Fruit fly (Drosophila melanogaster) whole organism, wandering third instar larva: ENCODE data around the gene CG1024.

Source experiments
- Abd-B ChIP-seq: fragments of >200 bp; optimal IDR thresholded peaks from 2 replicates; lab custom pipeline; 2017; ENCODE audit warnings: missing biosample characterization, missing genetic modification characterization
- CG32264 ChIP-seq: fragments of 200-800 bp; sonication (Bioruptor generic); optimal IDR thresholded peaks from 2 replicates; lab custom pipeline; 2016; ENCODE audit warnings: missing biosample characterization, missing genetic modification characterization
- CrebA ChIP-seq: fragments of 200-800 bp; sonication (Bioruptor generic); optimal IDR thresholded peaks from 2 replicates; lab custom pipeline; 2016; ENCODE audit warnings: missing biosample characterization, mild to moderate bottlenecking, missing genetic modification characterization, borderline replicate concordance
- Dfd ChIP-seq: fragments of >200 bp; optimal IDR thresholded peaks from 2 replicates; lab custom pipeline; 2017; ENCODE audit warnings: missing biosample characterization, missing genetic modification characterization
- Dif ChIP-seq: fragments of 200-275, 200-300 bp; sonication (Bioruptor generic); optimal IDR thresholded peaks from 2 replicates; lab custom pipeline; 2018; ENCODE audit warnings: missing biosample characterization, missing genetic modification characterization; ENCODE audit not compliant: partially characterized antibody
- GATAd ChIP-seq: sonication (Bioruptor generic); optimal IDR thresholded peaks from 2 replicates; lab custom pipeline; 2016; ENCODE audit warnings: missing biosample characterization, missing genetic modification characterization
- HLH106 ChIP-seq: fragments of 200-800 bp; optimal IDR thresholded peaks from 3 replicates; lab custom pipeline; 2019; ENCODE audit warnings: missing biosample characterization, mild to moderate bottlenecking, missing genetic modification characterization, moderate library complexity
- Hnf4 ChIP-seq: fragments of 200-800 bp; sonication (Bioruptor generic); optimal IDR thresholded peaks from 2 replicates; lab custom pipeline; 2016; ENCODE audit warnings: missing biosample characterization, mild to moderate bottlenecking, missing genetic modification characterization
- Hr78 ChIP-seq: fragments of >200 bp; optimal IDR thresholded peaks from 2 replicates; lab custom pipeline; 2017; ENCODE audit warnings: missing biosample characterization, missing genetic modification characterization
- Hr83 ChIP-seq: fragments of 200-300 bp; sonication (Bioruptor generic); optimal IDR thresholded peaks from 2 replicates; lab custom pipeline; 2016; ENCODE audit warnings: missing biosample characterization, mild to moderate bottlenecking, missing genetic modification characterization, moderate library complexity; ENCODE audit not compliant: poor library complexity, severe bottlenecking
- Jra ChIP-seq: sonication (Bioruptor generic); optimal IDR thresholded peaks from 2 replicates; lab custom pipeline; 2016; ENCODE audit warnings: missing biosample characterization, missing genetic modification characterization
- Mio ChIP-seq: sonication (Bioruptor generic); optimal IDR thresholded peaks from 2 replicates; lab custom pipeline; 2016; ENCODE audit warnings: missing biosample characterization, missing genetic modification characterization
- N ChIP-seq: fragments of >200 bp; optimal IDR thresholded peaks from 2 replicates; lab custom pipeline; 2018; ENCODE audit warnings: missing biosample characterization, missing external identifiers, missing genetic modification characterization
- OdsH ChIP-seq: fragments of 200-800 bp; sonication (Bioruptor generic); optimal IDR thresholded peaks from 2 replicates; lab custom pipeline; 2016; ENCODE audit warnings: missing biosample characterization, mild to moderate bottlenecking, missing genetic modification characterization
- Sp1 ChIP-seq: fragments of 200-800 bp; sonication (Bioruptor generic); optimal IDR thresholded peaks from 3 replicates; lab custom pipeline; 2019; ENCODE audit warnings: missing biosample characterization, mild to moderate bottlenecking, missing genetic modification characterization, moderate library complexity
- br ChIP-seq: fragments of 200-800 bp; sonication (Bioruptor generic); optimal IDR thresholded peaks from 2 replicates; lab custom pipeline; 2016; ENCODE audit warnings: missing biosample characterization, missing genetic modification characterization
- brk ChIP-seq: fragments of 200-800 bp; sonication (Bioruptor generic); optimal IDR thresholded peaks from 2 replicates; lab custom pipeline; 2016; ENCODE audit warnings: missing biosample characterization, mild to moderate bottlenecking, missing genetic modification characterization
- dl ChIP-seq, 2 experiments: fragments of 175-275, 200-275 bp in 1 of 2; fragments of 200-275 bp in 1 of 2; sonication (Bioruptor generic); optimal IDR thresholded peaks; lab custom pipeline; 2018; ENCODE audit warnings: mild to moderate bottlenecking in 2 of 2, missing biosample characterization in 2 of 2, missing genetic modification characterization in 2 of 2, moderate library complexity in 2 of 2; ENCODE audit not compliant: partially characterized antibody in 2 of 2, insufficient read depth in 1 of 2
- dmrt93B ChIP-seq: fragments of 200-800 bp; sonication (Bioruptor generic); optimal IDR thresholded peaks from 2 replicates; lab custom pipeline; 2018; ENCODE audit warnings: missing biosample characterization, mild to moderate bottlenecking, missing genetic modification characterization
- dsf ChIP-seq: sonication (Bioruptor generic); optimal IDR thresholded peaks from 2 replicates; lab custom pipeline; 2016; ENCODE audit warnings: missing biosample characterization, missing genetic modification characterization, borderline replicate concordance
- ey ChIP-seq: fragments of 200-800 bp; sonication (Bioruptor generic); optimal IDR thresholded peaks from 2 replicates; lab custom pipeline; 2016; ENCODE audit warnings: missing biosample characterization, missing genetic modification characterization
- foxo ChIP-seq, 2 experiments: fragments of 200-800 bp; sonication (Bioruptor generic); optimal IDR thresholded peaks; 2 replicates in 1 of 2; 3 replicates in 1 of 2; lab custom pipeline; 2016 to 2017; ENCODE audit warnings: missing biosample characterization in 2 of 2, missing genetic modification characterization in 2 of 2
- fru ChIP-seq: fragments of 200-800 bp; sonication (Bioruptor generic); optimal IDR thresholded peaks from 3 replicates; lab custom pipeline; 2016; ENCODE audit warnings: missing biosample characterization, mild to moderate bottlenecking, missing genetic modification characterization
- h ChIP-seq: fragments of 200-800 bp; sonication (Bioruptor generic); optimal IDR thresholded peaks from 3 replicates; lab custom pipeline; 2016; ENCODE audit warnings: missing biosample characterization, mild to moderate bottlenecking, missing genetic modification characterization
- jim ChIP-seq: fragments of 175-275, 200-325 bp; sonication (Bioruptor generic); optimal IDR thresholded peaks from 2 replicates; lab custom pipeline; 2016; ENCODE audit warnings: missing biosample characterization, mild to moderate bottlenecking, missing genetic modification characterization
- lola ChIP-seq: fragments of >200 bp; optimal IDR thresholded peaks from 2 replicates; lab custom pipeline; 2017; ENCODE audit warnings: missing biosample characterization, missing genetic modification characterization
- psq ChIP-seq: fragments of 200-800 bp; sonication (Bioruptor generic); optimal IDR thresholded peaks from 3 replicates; lab custom pipeline; 2017; ENCODE audit warnings: missing biosample characterization, mild to moderate bottlenecking, missing genetic modification characterization, moderate library complexity
- rgr ChIP-seq: fragments of 200-800 bp; sonication (Bioruptor generic); optimal IDR thresholded peaks from 3 replicates; lab custom pipeline; 2016; ENCODE audit warnings: missing biosample characterization, mild to moderate bottlenecking, missing genetic modification characterization
- sage ChIP-seq: fragments of 200-800 bp; sonication (Bioruptor generic); optimal IDR thresholded peaks from 2 replicates; lab custom pipeline; 2016; ENCODE audit warnings: missing biosample characterization, mild to moderate bottlenecking, missing genetic modification characterization
- sv ChIP-seq: fragments of 200-800 bp; sonication (Bioruptor generic); optimal IDR thresholded peaks from 3 replicates; lab custom pipeline; 2016; ENCODE audit warnings: missing biosample characterization, missing genetic modification characterization
- tai ChIP-seq: sonication (Bioruptor generic); optimal IDR thresholded peaks from 2 replicates; lab custom pipeline; 2016; ENCODE audit warnings: missing biosample characterization, missing genetic modification characterization
- usp ChIP-seq: fragments of >200 bp; optimal IDR thresholded peaks from 2 replicates; lab custom pipeline; 2017; ENCODE audit warnings: missing biosample characterization, missing genetic modification characterization
- woc ChIP-seq: sonication (Bioruptor generic); optimal IDR thresholded peaks from 2 replicates; lab custom pipeline; 2016; ENCODE audit warnings: missing biosample characterization, mild to moderate bottlenecking, missing genetic modification characterization

The CG1024 gene

dm6 chr3R:6380129-6380528, at the start of gene CG1024, which contains the start of gene TfIIFalpha:
TSS of gene CG1024 (minus strand) at chr3R:6380328.
TSS of gene TfIIFalpha (plus strand) at chr3R:6380467.
- TF ChIP-seq HLH106 (tag; lab: Kevin White, UChicago) (peak; percentile 22), tai (GFP tag; lab: Kevin White, UChicago) (no peak), h (GFP tag; lab: Kevin White, UChicago) (peak; percentile 24), dsf (GFP tag; lab: Kevin White, UChicago) (peak; percentile 27), rgr (GFP tag; lab: Kevin White, UChicago) (peak; percentile 6), woc (no peak), ey (GFP tag; lab: Kevin White, UChicago) (peak; percentile 12), Dif (GFP tag; lab: Kevin White, UChicago) (no peak)

dm6 chr3R:6429706-6430105, 49.6 kb upstream of the CG1024 start:
- TF ChIP-seq foxo (GFP tag; optimal IDR thresholded peaks at IDR 0.05; lab: Kevin White, UChicago) (no peak), Hnf4 (GFP tag; lab: Kevin White, UChicago) (no peak), CrebA (no peak), Dfd (no peak), woc (no peak), HLH106 (tag; lab: Kevin White, UChicago) (no peak)

- no peak for TF ChIP-seq jim (GFP tag; lab: Kevin White, UChicago)
- TF ChIP-seq N: no peak
- TF ChIP-seq CrebA: no peak
- no peak for TF ChIP-seq woc
- no peak for TF ChIP-seq rgr (GFP tag; lab: Kevin White, UChicago)
- TF ChIP-seq, all 38 proteins: peak for 0
Measured at dm6 chr3R:6428935-6429334, 48.8 kb upstream of the CG1024 start.

dm6 chr3R:6427619-6428378, 47.7 kb upstream of the CG1024 start:
- TF ChIP-seq usp (GFP tag; lab: Kevin White, UChicago) (no peak), OdsH (GFP tag; lab: Kevin White, UChicago) (peak; percentile 28), CrebA (no peak), fru (GFP tag; lab: Kevin White, UChicago) (peak; percentile 66), tai (GFP tag; lab: Kevin White, UChicago) (no peak), sv (peak; percentile 26), rgr (GFP tag; lab: Kevin White, UChicago) (peak; percentile 62), br (GFP tag; lab: Kevin White, UChicago) (peak; percentile 8), brk (peak; percentile 5), woc (peak; percentile 33), HLH106 (tag; lab: Kevin White, UChicago) (peak; percentile 42), Sp1 (peak; percentile 49), h (GFP tag; lab: Kevin White, UChicago) (peak; percentile 71), Jra (no peak), ey (GFP tag; lab: Kevin White, UChicago) (peak; percentile 43), Hnf4 (GFP tag; lab: Kevin White, UChicago) (peak; percentile 45), foxo (GFP tag; optimal IDR thresholded peaks at IDR 0.05; lab: Kevin White, UChicago) (peak in 1 of 2 experiments; percentile 56), psq (GFP tag; lab: Kevin White, UChicago) (peak; percentile 27)

- no peak for TF ChIP-seq ey (GFP tag; lab: Kevin White, UChicago)
- TF ChIP-seq Mio (GFP tag; lab: Kevin White, UChicago): no peak
- TF ChIP-seq dl (GFP tag; optimal IDR thresholded peaks at IDR 0.05; lab: Kevin White, UChicago; ENCODE audit: insufficient read depth in 1 of 2, partially characterized antibody in 2 of 2): no peak
- TF ChIP-seq N: no peak
- TF ChIP-seq CG32264 (GFP tag; lab: Kevin White, UChicago): peak; percentile 1
- no peak for TF ChIP-seq lola (GFP tag; lab: Kevin White, UChicago)
- TF ChIP-seq OdsH (GFP tag; lab: Kevin White, UChicago): no peak
- TF ChIP-seq Hr78 (GFP tag; lab: Kevin White, UChicago): no peak
- TF ChIP-seq sage (GFP tag; lab: Kevin White, UChicago): peak; percentile 32
- TF ChIP-seq Hnf4 (GFP tag; lab: Kevin White, UChicago): no peak
- peak; percentile 57 for TF ChIP-seq CrebA
- TF ChIP-seq Hr83 (GFP tag; lab: Kevin White, UChicago): peak; percentile 66
- TF ChIP-seq Jra: no peak
- TF ChIP-seq Dfd: no peak
- peak; percentile 27 for TF ChIP-seq br (GFP tag; lab: Kevin White, UChicago)
- TF ChIP-seq brk: no peak
- TF ChIP-seq sv: no peak
- peak; percentile 38 for TF ChIP-seq h (GFP tag; lab: Kevin White, UChicago)
- TF ChIP-seq woc: no peak
- peak; percentile 61 for TF ChIP-seq Dif (GFP tag; lab: Kevin White, UChicago)
- TF ChIP-seq tai (GFP tag; lab: Kevin White, UChicago): no peak
- TF ChIP-seq dsf (GFP tag; lab: Kevin White, UChicago): no peak
- no peak for TF ChIP-seq Sp1
- TF ChIP-seq jim (GFP tag; lab: Kevin White, UChicago): peak; percentile 36
- TF ChIP-seq usp (GFP tag; lab: Kevin White, UChicago): no peak
- no peak for TF ChIP-seq fru (GFP tag; lab: Kevin White, UChicago)
- TF ChIP-seq Abd-B (GFP tag; lab: Kevin White, UChicago): no peak
- no peak for TF ChIP-seq foxo (GFP tag; optimal IDR thresholded peaks at IDR 0.05; lab: Kevin White, UChicago)
- no peak for TF ChIP-seq GATAd (GFP tag; lab: Kevin White, UChicago)
- no peak for TF ChIP-seq dmrt93B
- peak; percentile 76 for TF ChIP-seq psq (GFP tag; lab: Kevin White, UChicago)
- TF ChIP-seq HLH106 (tag; lab: Kevin White, UChicago): no peak
- TF ChIP-seq rgr (GFP tag; lab: Kevin White, UChicago): peak; percentile 5
Measured at dm6 chr3R:6426173-6426899, 46.2 kb upstream of the CG1024 start.
